Fruit fly (Drosophila melanogaster) whole organism, pupa: Measurements from ENCODE around the gene CG33947.
"Not testable (repeated sequence)": the region's sequence is repeated elsewhere in the genome, so short reads cannot be mapped to it uniquely, and the experiment has no call there.

Experiments used
- CG10348 ChIP-seq: fragments of 200-800 bp; sonication (Bioruptor generic); IDR thresholded peaks from 2 replicates; pipeline ENCODE4 v1.3.6; 2022; ENCODE audit warnings: missing biosample characterization, missing genetic modification characterization
- CG12605 ChIP-seq: fragments of 200-800 bp; sonication (Bioruptor generic); IDR thresholded peaks from 2 replicates; pipeline ENCODE4 v1.3.6; 2022; ENCODE audit warnings: missing biosample characterization, missing genetic modification characterization
- CG13204 ChIP-seq: fragments of 200-800 bp; sonication (Bioruptor generic); optimal IDR thresholded peaks from 2 replicates; lab custom pipeline; 2018; ENCODE audit warnings: missing biosample characterization, mild to moderate bottlenecking, missing genetic modification characterization, moderate library complexity
- CG14655 ChIP-seq: fragments of 200-800 bp; sonication (Bioruptor generic); optimal IDR thresholded peaks from 3 replicates; lab custom pipeline; 2017; ENCODE audit warnings: mild to moderate bottlenecking, missing biosample characterization, missing genetic modification reagents, missing genetic modification characterization
- CG15710 ChIP-seq: fragments of 200-800 bp; sonication (Bioruptor generic); optimal IDR thresholded peaks from 2 replicates; lab custom pipeline; 2018; ENCODE audit warnings: missing biosample characterization, mild to moderate bottlenecking, missing genetic modification characterization, moderate library complexity
- CG17806 ChIP-seq: fragments of 200-800 bp; sonication (Bioruptor generic); optimal IDR thresholded peaks from 2 replicates; lab custom pipeline; 2018; ENCODE audit warnings: missing biosample characterization, mild to moderate bottlenecking, missing genetic modification characterization, moderate library complexity
- CG32121 ChIP-seq: fragments of 200-800 bp; sonication (Bioruptor generic); IDR thresholded peaks from 2 replicates; pipeline ENCODE4 v1.3.6; 2022; ENCODE audit warnings: missing biosample characterization, missing genetic modification characterization
- CG34367 ChIP-seq: fragments of 200-800 bp; sonication (Bioruptor generic); optimal IDR thresholded peaks from 2 replicates; lab custom pipeline; 2018; ENCODE audit warnings: missing biosample characterization, mild to moderate bottlenecking, missing genetic modification characterization
- CG4496 ChIP-seq: fragments of 200-800 bp; sonication (Bioruptor generic); IDR thresholded peaks from 3 replicates; pipeline ENCODE4 v1.3.6; 2022; ENCODE audit warnings: missing biosample characterization, missing genetic modification characterization
- CG8159 ChIP-seq: fragments of 200-800 bp; sonication (Bioruptor generic); optimal IDR thresholded peaks from 3 replicates; lab custom pipeline; 2018; ENCODE audit warnings: missing biosample characterization, mild to moderate bottlenecking, missing genetic modification characterization, moderate library complexity
- CG8301 ChIP-seq: fragments of 200-800 bp; sonication (Bioruptor generic); optimal IDR thresholded peaks from 2 replicates; lab custom pipeline; 2018; ENCODE audit warnings: missing biosample characterization, mild to moderate bottlenecking, missing genetic modification characterization
- CG9948 ChIP-seq: fragments of 200-800 bp; sonication (Bioruptor generic); optimal IDR thresholded peaks from 2 replicates; lab custom pipeline; 2018; ENCODE audit warnings: missing biosample characterization, mild to moderate bottlenecking, missing genetic modification characterization, moderate library complexity
- D1 ChIP-seq: fragments of 200-800 bp; sonication (Bioruptor generic); optimal IDR thresholded peaks from 2 replicates; lab custom pipeline; 2018; ENCODE audit warnings: missing biosample characterization, mild to moderate bottlenecking, missing genetic modification characterization, moderate library complexity
- EcR ChIP-seq: fragments of 200-800 bp; sonication (Bioruptor generic); optimal IDR thresholded peaks from 3 replicates; lab custom pipeline; 2019; ENCODE audit warnings: missing biosample characterization, missing genetic modification characterization, mild to moderate bottlenecking, moderate library complexity, missing genetic modification reagents
- Ets98B ChIP-seq: fragments of 200-800 bp; sonication (Bioruptor generic); IDR thresholded peaks from 2 replicates; pipeline ENCODE4 v1.3.6; 2022; ENCODE audit warnings: missing biosample characterization, missing genetic modification characterization
- Pif1A ChIP-seq: fragments of 200-800 bp; sonication (Bioruptor generic); optimal IDR thresholded peaks from 3 replicates; lab custom pipeline; 2016; ENCODE audit warnings: missing biosample characterization, missing genetic modification characterization
- Pif1B ChIP-seq: fragments of 200-800 bp; sonication (Bioruptor generic); optimal IDR thresholded peaks from 3 replicates; lab custom pipeline; 2016; ENCODE audit warnings: missing biosample characterization, missing genetic modification characterization
- Snoo ChIP-seq: fragments of 200-800 bp; sonication (Bioruptor generic); optimal IDR thresholded peaks from 3 replicates; lab custom pipeline; 2017; ENCODE audit warnings: missing biosample characterization, mild to moderate bottlenecking, missing genetic modification characterization, inconsistent platforms
- fd96Ca ChIP-seq: fragments of 200-800 bp; sonication (Bioruptor generic); IDR thresholded peaks from 3 replicates; pipeline ENCODE4 v1.3.6; 2022; ENCODE audit warnings: missing biosample characterization, missing genetic modification characterization
- gl ChIP-seq: fragments of 200-800 bp; sonication (Bioruptor generic); optimal IDR thresholded peaks from 2 replicates; lab custom pipeline; 2018; ENCODE audit warnings: missing biosample characterization, mild to moderate bottlenecking, missing genetic modification characterization
- rn ChIP-seq: fragments of 200-800 bp; sonication (Bioruptor generic); IDR thresholded peaks from 2 replicates; pipeline ENCODE4 v1.3.6; 2022; ENCODE audit warnings: missing biosample characterization, missing genetic modification characterization

The CG33947 gene

DNA sequence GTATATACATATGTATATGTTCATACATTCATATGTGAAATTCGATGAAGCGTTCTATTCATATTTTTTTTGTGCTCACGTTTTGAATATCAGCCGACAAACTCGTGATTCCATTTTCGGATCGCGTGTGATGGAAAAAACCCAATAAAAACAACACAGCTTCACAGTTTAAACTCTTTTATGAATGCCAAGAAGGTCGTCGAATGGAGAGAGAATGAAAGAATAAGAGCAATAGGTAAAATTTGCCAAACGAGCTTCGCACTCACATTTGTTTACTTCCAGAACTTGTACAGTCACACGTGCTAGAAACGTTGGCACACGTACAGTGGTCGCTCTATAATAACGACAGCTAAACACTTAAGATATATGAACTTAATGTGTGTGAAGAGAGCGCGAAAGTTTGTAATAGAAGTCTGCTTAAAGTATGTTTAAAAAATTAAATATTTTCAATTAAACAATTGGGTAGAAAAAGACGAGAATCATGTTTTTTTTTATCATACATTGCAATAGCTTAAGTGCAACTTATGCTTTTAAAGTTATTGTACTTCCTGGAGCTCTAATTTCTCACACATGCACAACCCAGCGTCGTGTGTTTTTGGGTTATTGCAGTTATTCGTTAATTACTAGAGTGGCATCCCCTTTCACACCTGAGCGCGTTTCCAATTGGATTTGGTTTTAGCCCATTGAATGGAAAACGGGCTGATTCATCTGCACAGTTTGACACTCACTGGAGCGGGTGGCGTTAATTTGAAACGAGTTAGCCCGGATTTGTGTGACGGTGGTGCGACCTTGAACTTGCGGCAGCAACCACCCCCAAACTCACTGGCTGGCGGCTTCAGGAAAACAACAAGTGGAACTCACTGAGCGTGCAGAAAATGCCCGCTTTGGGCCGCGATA, 29.6 kb downstream of the CG33947 start:
- TF ChIP-seq fd96Ca (GFP tag; lab: Robert Waterston, UW) (no peak), Pif1A (GFP tag; lab: Kevin White, UChicago) (no peak), CG14655 (GFP tag; lab: Kevin White, UChicago) (no peak), CG13204 (no peak), Snoo (tag; lab: Kevin White, UChicago) (no peak), CG10348 (no peak), CG12605 (GFP tag; lab: Robert Waterston, UW) (no peak), CG9948 (no peak), CG4496 (GFP tag; lab: Robert Waterston, UW) (no peak), Pif1B (no peak), rn (GFP tag; lab: Robert Waterston, UW) (no peak)

DNA sequence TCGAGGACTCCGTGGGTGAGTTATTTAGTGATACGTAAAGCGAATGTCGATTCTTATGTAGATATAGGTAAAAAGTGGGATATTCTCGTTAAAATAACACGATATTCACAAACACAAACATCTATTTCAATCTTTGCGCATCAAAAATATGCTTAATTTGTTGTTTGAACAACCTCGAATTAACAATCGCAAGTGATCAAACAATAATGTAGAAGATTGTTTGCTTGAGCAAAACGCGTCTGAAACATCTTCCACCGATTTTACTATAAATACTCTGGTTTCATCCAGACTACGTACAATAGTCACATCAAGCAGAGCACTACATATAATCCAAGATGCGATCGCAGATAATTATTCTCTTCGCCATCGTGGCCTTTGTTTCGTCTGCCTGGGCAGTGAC, 34.2 kb downstream of the CG33947 start, which contains the start of gene nol:
Gene nol, plus strand, starts transcription at position 301 of the 400 bp plus-strand sequence.
- TF ChIP-seq gl (tag; lab: Kevin White, UChicago): no peak
- TF ChIP-seq Pif1A (GFP tag; lab: Kevin White, UChicago): no peak
- no peak for TF ChIP-seq rn (GFP tag; lab: Robert Waterston, UW)
- no peak for TF ChIP-seq CG17806
- TF ChIP-seq CG32121 (GFP tag; lab: Robert Waterston, UW): no peak
- TF ChIP-seq fd96Ca (GFP tag; lab: Robert Waterston, UW): no peak
- no peak for TF ChIP-seq CG9948
- no peak for TF ChIP-seq CG10348
- TF ChIP-seq, all 21 proteins: peak for 0

DNA sequence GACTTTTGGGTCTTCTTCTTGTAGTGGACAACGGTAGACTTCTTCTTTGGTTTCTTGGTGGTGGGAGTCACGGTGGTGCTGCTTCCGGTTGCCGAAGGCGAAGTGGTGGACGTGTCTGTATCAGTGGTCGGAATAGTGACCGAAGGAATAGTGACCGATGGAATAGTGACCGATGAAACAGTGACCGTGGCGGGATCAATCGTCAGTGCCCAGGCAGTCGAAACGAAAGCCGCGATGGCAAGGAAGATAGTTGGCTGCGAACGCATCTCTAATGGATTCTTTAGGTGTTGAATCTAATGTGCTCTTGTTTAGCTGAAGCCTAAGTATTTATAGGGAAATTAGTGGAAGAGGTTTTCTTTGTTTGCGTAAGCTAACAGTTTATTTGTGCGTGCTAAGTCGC, 35.8 kb downstream of the CG33947 start, which contains the start of gene CG32074:
Gene CG32074, minus strand, starts transcription at position 268 of the 400 bp plus-strand sequence.
- TF ChIP-seq EcR; rn (GFP tag; lab: Robert Waterston, UW); Snoo (tag; lab: Kevin White, UChicago): not testable (repeated sequence)
- TF ChIP-seq, all 21 proteins: peak for 0; not testable (repeated sequence) for 21

DNA sequence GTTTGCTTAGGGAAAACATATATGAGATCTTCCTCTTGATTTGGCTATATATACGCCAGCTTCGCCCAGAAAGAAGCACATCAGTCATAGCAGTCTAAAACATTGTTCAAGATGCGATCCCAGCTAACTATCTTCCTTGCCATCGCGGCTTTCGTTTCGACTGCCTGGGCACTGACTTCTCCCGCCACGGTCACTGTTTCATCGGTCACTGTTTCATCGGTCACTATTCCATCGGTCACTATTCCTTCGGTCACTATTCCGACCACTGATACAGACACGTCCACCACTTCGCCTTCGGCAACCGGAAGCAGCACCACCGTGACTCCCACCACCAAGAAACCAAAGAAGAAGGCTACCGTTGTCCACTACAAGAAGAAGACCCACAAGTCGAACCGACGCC, 38.6 kb downstream of the CG33947 start, which contains the start of gene CG14143:
Gene CG14143, plus strand, starts transcription at position 102 of the 400 bp plus-strand sequence.
- not testable (repeated sequence) for TF ChIP-seq CG8301 (tag; lab: Kevin White, UChicago); CG8159 (tag; lab: Kevin White, UChicago); EcR

DNA sequence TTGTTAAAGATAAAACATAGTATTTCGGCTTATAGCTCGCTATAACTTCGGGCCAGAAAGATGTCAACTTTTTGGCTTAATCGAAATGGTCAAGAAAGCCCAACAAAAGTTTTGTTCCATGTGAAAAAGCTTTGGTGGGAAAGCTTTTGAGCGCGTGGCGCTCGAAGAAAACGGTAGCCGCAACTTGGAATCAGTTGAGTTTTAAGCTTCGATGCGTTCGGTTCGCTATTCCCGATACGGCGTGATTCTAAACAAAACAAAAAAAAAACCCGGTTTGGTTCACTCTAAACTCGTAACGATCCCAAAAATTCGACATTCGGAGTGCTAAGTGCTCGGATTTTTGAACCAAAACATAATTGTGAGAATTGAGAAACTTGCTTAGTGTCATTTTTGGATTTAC, 39.5 kb downstream of the CG33947 start, which contains the start of gene IRSp53:
Gene IRSp53, plus strand, starts transcription at position 204 of the 400 bp plus-strand sequence.
- TF ChIP-seq CG13204 (no peak), CG8159 (tag; lab: Kevin White, UChicago) (peak; percentile 57), Snoo (tag; lab: Kevin White, UChicago) (no peak), Pif1A (GFP tag; lab: Kevin White, UChicago) (no peak), CG32121 (GFP tag; lab: Robert Waterston, UW) (no peak), CG14655 (GFP tag; lab: Kevin White, UChicago) (no peak), gl (tag; lab: Kevin White, UChicago) (no peak), CG17806 (no peak), Pif1B (no peak), CG15710 (tag; lab: Kevin White, UChicago) (no peak), CG12605 (GFP tag; lab: Robert Waterston, UW) (0 out of 2 replicates have a peak, but pooled peaks have one; percentile 11), rn (GFP tag; lab: Robert Waterston, UW) (no peak), CG10348 (no peak), Ets98B (peak; percentile 43; the same call in 1 of the 2 replicates), CG8301 (tag; lab: Kevin White, UChicago) (no peak), EcR (no peak), CG9948 (no peak), CG4496 (GFP tag; lab: Robert Waterston, UW) (peak; percentile 18; the same call in 1 of the 3 replicates)

DNA sequence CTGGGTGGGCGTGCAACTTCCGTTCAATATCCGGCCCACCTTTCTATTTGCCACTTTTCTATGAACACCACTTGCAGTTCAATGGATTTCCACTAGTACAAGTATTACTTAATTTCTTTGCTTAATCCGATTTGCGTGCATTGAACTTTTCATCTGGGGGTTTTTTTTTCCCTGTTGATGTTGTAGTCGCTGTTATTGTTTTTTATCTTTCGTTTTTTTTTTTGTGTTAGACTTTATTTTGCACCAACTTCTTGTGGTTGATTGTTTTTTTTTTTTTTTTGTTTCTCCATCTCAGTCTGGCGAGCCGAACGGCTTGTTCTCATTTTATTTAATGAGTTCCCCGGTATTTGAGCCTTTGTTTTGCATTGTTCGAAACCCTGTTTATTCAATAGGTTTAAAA, 40.1 kb downstream of the CG33947 start:
- TF ChIP-seq CG12605 (GFP tag; lab: Robert Waterston, UW): no peak
- TF ChIP-seq gl (tag; lab: Kevin White, UChicago): no peak
- TF ChIP-seq CG8159 (tag; lab: Kevin White, UChicago): no peak
- no peak for TF ChIP-seq CG8301 (tag; lab: Kevin White, UChicago)
- no peak for TF ChIP-seq Pif1A (GFP tag; lab: Kevin White, UChicago)
- no peak for TF ChIP-seq D1 (tag; lab: Kevin White, UChicago)
- TF ChIP-seq Ets98B: no peak
- TF ChIP-seq CG9948: no peak
- peak; percentile 59 for TF ChIP-seq CG34367
- TF ChIP-seq EcR: peak; percentile 72
- TF ChIP-seq CG15710 (tag; lab: Kevin White, UChicago): peak; percentile 33
- TF ChIP-seq CG14655 (GFP tag; lab: Kevin White, UChicago): no peak
- no peak for TF ChIP-seq CG10348
- TF ChIP-seq CG17806: no peak
- no peak for TF ChIP-seq CG32121 (GFP tag; lab: Robert Waterston, UW)
- no peak for TF ChIP-seq Pif1B
- peak; percentile 63 for TF ChIP-seq CG13204
- TF ChIP-seq Snoo (tag; lab: Kevin White, UChicago): no peak
- no peak for TF ChIP-seq rn (GFP tag; lab: Robert Waterston, UW)
- TF ChIP-seq CG4496 (GFP tag; lab: Robert Waterston, UW): no peak
- TF ChIP-seq fd96Ca (GFP tag; lab: Robert Waterston, UW): no peak
